Fruit fly (Drosophila melanogaster) whole organism, embryonic: Measurements from ENCODE around the gene Nt5b.
A peak's percentile ranks its signal among the peaks of the same experiment; 100 is the strongest.

Source experiments
- Abd-B ChIP-seq: fragments of 200-800 bp; sonication (Bioruptor generic); optimal IDR thresholded peaks from 2 replicates; lab custom pipeline; 2018; ENCODE audit warnings: missing biosample characterization, mild to moderate bottlenecking, missing genetic modification characterization, moderate library complexity
- CG10959 ChIP-seq: fragments of 200-800 bp; sonication (Bioruptor generic); IDR thresholded peaks from 2 replicates; pipeline ENCODE4 v1.3.6; 2022; ENCODE audit warnings: missing biosample characterization, missing genetic modification characterization
- CG11398 ChIP-seq: fragments of 200-800 bp; sonication (Bioruptor generic); optimal IDR thresholded peaks from 2 replicates; lab custom pipeline; 2016; ENCODE audit warnings: missing biosample characterization, missing genetic modification characterization
- CG12071 ChIP-seq: fragments of 200-800 bp; sonication (Bioruptor generic); optimal IDR thresholded peaks from 3 replicates; lab custom pipeline; 2018; ENCODE audit warnings: missing biosample characterization, mild to moderate bottlenecking, missing genetic modification characterization
- CG12769 ChIP-seq: fragments of 200-800 bp; sonication (Bioruptor generic); optimal IDR thresholded peaks from 2 replicates; lab custom pipeline; 2019; ENCODE audit warnings: missing biosample characterization, mild to moderate bottlenecking, missing genetic modification characterization, moderate library complexity
- CG1603 ChIP-seq: fragments of 200-800 bp; sonication (Bioruptor generic); optimal IDR thresholded peaks from 2 replicates; lab custom pipeline; 2019; ENCODE audit warnings: missing biosample characterization, mild to moderate bottlenecking, missing genetic modification characterization, moderate library complexity
- CG16863 ChIP-seq: fragments of 200-800 bp; sonication (Bioruptor generic); optimal IDR thresholded peaks from 3 replicates; lab custom pipeline; 2016; ENCODE audit warnings: missing biosample characterization, missing genetic modification characterization
- CG17802 ChIP-seq: fragments of 200-800 bp; sonication (Bioruptor generic); optimal IDR thresholded peaks from 2 replicates; lab custom pipeline; 2018; ENCODE audit warnings: missing biosample characterization, mild to moderate bottlenecking, missing genetic modification characterization, moderate library complexity
- CG18262 ChIP-seq: fragments of 200-800 bp; optimal IDR thresholded peaks from 3 replicates; lab custom pipeline; 2019; ENCODE audit warnings: missing biosample characterization, mild to moderate bottlenecking, missing genetic modification characterization, moderate library complexity
- CG18476 ChIP-seq: fragments of 200-800 bp; sonication (Bioruptor generic); optimal IDR thresholded peaks from 2 replicates; lab custom pipeline; 2016; ENCODE audit warnings: missing biosample characterization, mild to moderate bottlenecking, missing genetic modification characterization
- CG18599 ChIP-seq: fragments of 200-800 bp; sonication (Bioruptor generic); optimal IDR thresholded peaks from 3 replicates; lab custom pipeline; 2017; ENCODE audit warnings: missing biosample characterization, missing genetic modification characterization, mild to moderate bottlenecking, moderate library complexity, missing genetic modification reagents
- CG2120 ChIP-seq: fragments of 200-800 bp; sonication (Bioruptor generic); optimal IDR thresholded peaks from 3 replicates; lab custom pipeline; 2016; ENCODE audit warnings: missing biosample characterization, missing genetic modification characterization
- CG32772 ChIP-seq: fragments of 200-800 bp; sonication (Bioruptor generic); IDR thresholded peaks from 2 replicates; pipeline ENCODE4 v1.3.6; 2022; ENCODE audit warnings: missing biosample characterization, missing genetic modification characterization
- CG6813 ChIP-seq: fragments of 200-800 bp; sonication (Bioruptor generic); optimal IDR thresholded peaks from 2 replicates; lab custom pipeline; 2017; ENCODE audit warnings: missing biosample characterization, missing genetic modification characterization, mild to moderate bottlenecking, moderate library complexity, missing genetic modification reagents
- CG8290 ChIP-seq, 3 experiments: fragments of 200-800 bp; sonication (Bioruptor generic); optimal IDR thresholded peaks; 2 replicates each; lab custom pipeline; 2016 to 2019; ENCODE audit warnings: missing biosample characterization in 3 of 3, missing genetic modification characterization in 3 of 3, mild to moderate bottlenecking in 2 of 3, moderate library complexity in 1 of 3
- CG9609 ChIP-seq: fragments of 200-800 bp; sonication (Bioruptor generic); optimal IDR thresholded peaks from 3 replicates; lab custom pipeline; 2016; ENCODE audit warnings: missing biosample characterization, missing genetic modification characterization
- CG9817 ChIP-seq: fragments of 200-800 bp; sonication (Bioruptor generic); optimal IDR thresholded peaks from 2 replicates; lab custom pipeline; 2018; ENCODE audit warnings: missing biosample characterization, mild to moderate bottlenecking, missing genetic modification characterization, moderate library complexity
- Camta ChIP-seq: fragments of 200-800 bp; sonication (Bioruptor generic); optimal IDR thresholded peaks from 2 replicates; lab custom pipeline; 2016; ENCODE audit warnings: missing biosample characterization, missing genetic modification characterization
- CoRest ChIP-seq: fragments of 200-800 bp; sonication (Bioruptor generic); optimal IDR thresholded peaks from 3 replicates; lab custom pipeline; 2018; ENCODE audit warnings: missing biosample characterization, mild to moderate bottlenecking, missing genetic modification characterization, moderate library complexity
- D19B ChIP-seq: fragments of 200-800 bp; sonication (Bioruptor generic); optimal IDR thresholded peaks from 2 replicates; lab custom pipeline; 2017; ENCODE audit warnings: missing biosample characterization, mild to moderate bottlenecking, missing genetic modification characterization
- Dll ChIP-seq: fragments of 200-800 bp; sonication (Bioruptor generic); IDR thresholded peaks from 4 replicates; pipeline ENCODE4 v1.3.6; 2022; ENCODE audit warnings: missing biosample characterization, missing genetic modification characterization; ENCODE audit not compliant: partially characterized antibody
- E2f1 ChIP-seq: fragments of 200-800 bp; sonication (Bioruptor generic); IDR thresholded peaks from 2 replicates; pipeline ENCODE4 v1.3.6; 2022; ENCODE audit warnings: missing biosample characterization, missing genetic modification characterization
- Ets65A ChIP-seq: fragments of 200-800 bp; sonication (Bioruptor generic); peaks from one replicate; lab custom pipeline; 2016; ENCODE audit warnings: missing biosample characterization, missing genetic modification characterization
- Hr51 ChIP-seq, 2 experiments: fragments of 200-800 bp; sonication (Bioruptor generic); optimal IDR thresholded peaks; 2 replicates in 1 of 2; 3 replicates in 1 of 2; lab custom pipeline; 2016 to 2018; ENCODE audit warnings: missing biosample characterization in 2 of 2, missing genetic modification characterization in 2 of 2, mild to moderate bottlenecking in 1 of 2, moderate library complexity in 1 of 2
- Lim3 ChIP-seq: fragments of 200-800 bp; sonication (Bioruptor generic); IDR thresholded peaks from 2 replicates; pipeline ENCODE4 v1.3.6; 2022; ENCODE audit warnings: missing biosample characterization, missing genetic modification characterization
- Mad ChIP-seq: fragments of 200-800 bp; sonication (Bioruptor generic); optimal IDR thresholded peaks from 2 replicates; lab custom pipeline; 2016; ENCODE audit warnings: missing biosample characterization, missing genetic modification characterization
- Med ChIP-seq: fragments of 200-800 bp; sonication (Bioruptor generic); peaks from one replicate; lab custom pipeline; 2016; ENCODE audit warnings: missing biosample characterization, missing genetic modification characterization, mild to moderate bottlenecking, inconsistent platforms, moderate library complexity
- Mes4 ChIP-seq: fragments of 200-800 bp; sonication (Bioruptor generic); optimal IDR thresholded peaks from 2 replicates; lab custom pipeline; 2016; ENCODE audit warnings: missing biosample characterization, missing genetic modification characterization
- Oli ChIP-seq: fragments of 200-800 bp; sonication (Bioruptor generic); optimal IDR thresholded peaks from 2 replicates; lab custom pipeline; 2018; ENCODE audit warnings: missing biosample characterization, mild to moderate bottlenecking, missing genetic modification characterization, moderate library complexity
- Ptx1 ChIP-seq: fragments of 200-800 bp; sonication (Bioruptor generic); IDR thresholded peaks from 2 replicates; pipeline ENCODE4 v1.3.6; 2022; ENCODE audit warnings: missing biosample characterization, missing genetic modification characterization
- Usf ChIP-seq: fragments of 200-800 bp; sonication (Bioruptor generic); optimal IDR thresholded peaks from 2 replicates; lab custom pipeline; 2017; ENCODE audit warnings: missing genotype, missing biosample characterization, missing genetic modification characterization
- bsh ChIP-seq, 2 experiments: fragments of 200-800 bp; sonication (Bioruptor generic); optimal IDR thresholded peaks; 2 replicates each; lab custom pipeline; 2017 to 2018; ENCODE audit warnings: mild to moderate bottlenecking in 2 of 2, missing biosample characterization in 2 of 2, missing genetic modification characterization in 2 of 2, moderate library complexity in 1 of 2
- dmrt99B ChIP-seq: fragments of 200-800 bp; sonication (Bioruptor generic); optimal IDR thresholded peaks from 2 replicates; lab custom pipeline; 2018; ENCODE audit warnings: missing biosample characterization, mild to moderate bottlenecking, missing genetic modification characterization, moderate library complexity
- emc ChIP-seq: fragments of 200-800 bp; sonication (Bioruptor generic); optimal IDR thresholded peaks from 2 replicates; lab custom pipeline; 2016; ENCODE audit warnings: missing biosample characterization, missing genetic modification characterization
- esg ChIP-seq: fragments of 200-800 bp; sonication (Bioruptor generic); conservative IDR thresholded peaks from 2 replicates; pipeline ENCODE4 v1.3.6; 2022; ENCODE audit warnings: missing biosample characterization, missing genetic modification characterization
- eyg ChIP-seq: fragments of 200-800 bp; sonication (Bioruptor generic); optimal IDR thresholded peaks from 3 replicates; lab custom pipeline; 2016; ENCODE audit warnings: missing biosample characterization, missing genetic modification characterization
- fru ChIP-seq: fragments of >200 bp; optimal IDR thresholded peaks from 2 replicates; lab custom pipeline; 2017
- fu2 ChIP-seq: fragments of 200-800 bp; sonication (Bioruptor generic); optimal IDR thresholded peaks from 2 replicates; lab custom pipeline; 2016; ENCODE audit warnings: missing biosample characterization, missing genetic modification characterization
- gem ChIP-seq: fragments of 200-800 bp; sonication (Bioruptor generic); optimal IDR thresholded peaks from 2 replicates; lab custom pipeline; 2019; ENCODE audit warnings: missing biosample characterization, mild to moderate bottlenecking, missing genetic modification characterization, moderate library complexity
- grau ChIP-seq: fragments of 200-800 bp; optimal IDR thresholded peaks from 3 replicates; lab custom pipeline; 2019; ENCODE audit warnings: missing biosample characterization, mild to moderate bottlenecking, missing genetic modification characterization, moderate library complexity
- hb ChIP-seq: fragments of 200-800 bp; sonication (Bioruptor generic); IDR thresholded peaks from 3 replicates; pipeline ENCODE4 v1.3.6; 2022; ENCODE audit warnings: missing biosample characterization, missing genetic modification characterization; ENCODE audit not compliant: partially characterized antibody
- ind ChIP-seq: fragments of 200-800 bp; sonication (Bioruptor generic); optimal IDR thresholded peaks from 3 replicates; lab custom pipeline; 2016; ENCODE audit warnings: missing biosample characterization, missing genetic modification characterization
- mld ChIP-seq: fragments of 200-800 bp; sonication (Bioruptor generic); IDR thresholded peaks from 3 replicates; pipeline ENCODE4 v1.3.6; 2022; ENCODE audit warnings: missing biosample characterization, missing genetic modification characterization; ENCODE audit not compliant: partially characterized antibody
- nmo ChIP-seq: fragments of 200-800 bp; sonication (Bioruptor generic); optimal IDR thresholded peaks from 2 replicates; lab custom pipeline; 2018; ENCODE audit warnings: missing biosample characterization, mild to moderate bottlenecking, missing genetic modification characterization, moderate library complexity
- nom ChIP-seq: fragments of 200-800 bp; sonication (Bioruptor generic); optimal IDR thresholded peaks from 2 replicates; lab custom pipeline; 2017; ENCODE audit warnings: missing biosample characterization, missing genetic modification characterization, mild to moderate bottlenecking, moderate library complexity, missing genetic modification reagents
- phol ChIP-seq: fragments of 200-800 bp; sonication (Bioruptor generic); optimal IDR thresholded peaks from 3 replicates; lab custom pipeline; 2018; ENCODE audit warnings: missing biosample characterization, mild to moderate bottlenecking, missing genetic modification characterization, moderate library complexity
- row ChIP-seq: fragments of 200-800 bp; sonication (Bioruptor generic); IDR thresholded peaks from 3 replicates; pipeline ENCODE4 v1.3.6; 2022; ENCODE audit warnings: missing biosample characterization, missing genetic modification characterization
- trh ChIP-seq: fragments of 200-800 bp; sonication (Bioruptor generic); optimal IDR thresholded peaks from 2 replicates; lab custom pipeline; 2016; ENCODE audit warnings: missing biosample characterization, missing genetic modification characterization

Gene Nt5b

DNA sequence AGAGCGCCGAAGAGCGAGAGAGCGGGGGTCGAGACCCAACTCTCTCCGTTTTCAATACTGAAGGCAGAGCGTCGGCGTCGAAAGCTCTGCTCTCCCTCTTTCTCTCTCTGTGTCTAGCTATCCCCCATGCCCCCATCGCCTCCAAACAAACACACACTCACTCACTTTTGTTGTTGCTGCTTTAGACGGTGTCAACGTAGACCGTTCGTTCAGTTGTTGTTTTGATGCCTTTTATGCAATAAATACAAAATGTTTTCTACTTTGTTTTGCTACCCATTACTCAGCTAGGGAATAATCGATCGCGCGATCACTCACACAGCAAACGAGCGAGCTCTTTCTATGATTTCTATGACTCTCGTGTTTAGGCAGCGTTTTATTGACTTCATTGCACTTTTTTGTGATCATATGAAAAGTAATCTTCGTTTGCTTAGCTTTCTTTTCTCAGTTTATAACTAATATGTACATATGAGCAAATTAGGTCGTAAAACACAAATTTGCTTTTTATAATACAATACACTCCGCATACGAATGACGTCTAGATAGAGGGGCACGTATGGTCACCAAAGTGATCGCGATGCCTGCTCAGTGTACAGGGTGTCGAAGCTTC lies 5.2 kb downstream of the Nt5b start (continued):
- TF ChIP-seq bsh (GFP tag; optimal IDR thresholded peaks at IDR 0.05; lab: Kevin White, UChicago) (peak in 1 of 2 experiments; percentile 5), Med (GFP tag; lab: Kevin White, UChicago) (peak; percentile 88), CG10959 (GFP tag; lab: Robert Waterston, UW) (no peak), CG16863 (GFP tag; lab: Kevin White, UChicago) (peak; percentile 36), phol (tag; lab: Kevin White, UChicago) (peak; percentile 48), grau (tag; lab: Kevin White, UChicago) (peak; percentile 55), gem (tag; lab: Kevin White, UChicago) (peak; percentile 59), Mes4 (GFP tag; lab: Kevin White, UChicago) (no peak), fru (lab: Kevin White, UChicago) (no peak), Usf (GFP tag; lab: Kevin White, UChicago) (peak; percentile 28), CG12769 (tag; lab: Kevin White, UChicago) (peak; percentile 66), mld (GFP tag; lab: Robert Waterston, UW) (no peak), Hr51 (GFP tag; optimal IDR thresholded peaks at IDR 0.05; lab: Kevin White, UChicago) (peak in 1 of 2 experiments; percentile 49), CG8290 (GFP tag; optimal IDR thresholded peaks at IDR 0.05; lab: Kevin White, UChicago) (no peak), CG8290 (tag; optimal IDR thresholded peaks at IDR 0.05; lab: Kevin White, UChicago) (peak in 1 of 2 experiments; percentile 34), CG18262 (tag; lab: Kevin White, UChicago) (peak; percentile 33), nmo (peak; percentile 65), fu2 (GFP tag; lab: Kevin White, UChicago) (peak; percentile 34), CG32772 (GFP tag; lab: Robert Waterston, UW) (peak; percentile 38), Ptx1 (GFP tag; lab: Robert Waterston, UW) (peak; percentile 6; the same call in 1 of the 2 replicates), nom (GFP tag; lab: Kevin White, UChicago) (peak; percentile 33), Camta (peak; percentile 1), D19B (GFP tag; lab: Kevin White, UChicago) (peak; percentile 97), ind (GFP tag; lab: Kevin White, UChicago) (peak; percentile 10), Dll (GFP tag; lab: Robert Waterston, UW) (0 out of 4 replicates have a peak, but pooled peaks have one; percentile 31), CG18599 (GFP tag; lab: Kevin White, UChicago) (peak; percentile 1), Mad (GFP tag; lab: Kevin White, UChicago) (peak; percentile 44), CG1603 (tag; lab: Kevin White, UChicago) (peak; percentile 2), Lim3 (GFP tag; lab: Robert Waterston, UW) (no peak), CG9817 (tag; lab: Kevin White, UChicago) (peak; percentile 32), E2f1 (0 out of 2 replicates have a peak, but pooled peaks have one; percentile 6), CG9609 (peak; percentile 42), Oli (tag; lab: Kevin White, UChicago) (peak; percentile 51), Abd-B (GFP tag; lab: Kevin White, UChicago) (peak; percentile 48), dmrt99B (peak; percentile 57), CG11398 (GFP tag; lab: Kevin White, UChicago) (peak; percentile 29), CoRest (tag; lab: Kevin White, UChicago) (peak; percentile 67), Ets65A (GFP tag; lab: Kevin White, UChicago) (peak; percentile 90), hb (no peak), trh (no peak), row (peak; percentile 89), CG6813 (GFP tag; lab: Kevin White, UChicago) (no peak), eyg (peak; percentile 2), esg (GFP tag; lab: Robert Waterston, UW) (no peak), CG12071 (GFP tag; lab: Kevin White, UChicago) (no peak), CG2120 (GFP tag; lab: Kevin White, UChicago) (peak; percentile 74), CG17802 (tag; lab: Kevin White, UChicago) (no peak), CG18476 (peak; percentile 4), emc (GFP tag; lab: Kevin White, UChicago) (peak; percentile 8)
